Worm (Caenorhabditis elegans) whole organism, young adult: ENCODE results near the gene nep-5.

Experiments
- C17E4.6 ChIP-seq: fragments of 200-800 bp; sonication (Bioruptor generic); IDR thresholded peaks from 2 replicates; pipeline ENCODE4 v1.3.6; 2022; ENCODE audit warnings: missing genetic modification reagents, missing genetic modification characterization, missing compliant biosample characterization
- F22D6.2 ChIP-seq: sonication (generic microtip); optimal IDR thresholded peaks from 2 replicates; lab custom pipeline; 2016; ENCODE audit warnings: mild to moderate bottlenecking, missing genetic modification characterization, missing compliant biosample characterization
- F57C9.4 ChIP-seq: sonication (generic microtip); optimal IDR thresholded peaks from 2 replicates; lab custom pipeline; 2017; ENCODE audit warnings: mild to moderate bottlenecking, missing genetic modification characterization, missing compliant biosample characterization
- Y79H2A.3 ChIP-seq: fragments of 200-800 bp; sonication (Bioruptor generic); conservative IDR thresholded peaks from 2 replicates; pipeline ENCODE4 v1.3.6; 2022; ENCODE audit warnings: missing genetic modification reagents, missing genetic modification characterization, missing compliant biosample characterization
- dpff-1 ChIP-seq: sonication (generic microtip); optimal IDR thresholded peaks from 2 replicates; lab custom pipeline; 2017; ENCODE audit warnings: mild to moderate bottlenecking, missing genetic modification characterization, missing compliant biosample characterization
- mel-28 ChIP-seq: sonication (generic microtip); optimal IDR thresholded peaks from 2 replicates; lab custom pipeline; 2016; ENCODE audit warnings: borderline replicate concordance, mild to moderate bottlenecking, missing genetic modification characterization, missing compliant biosample characterization
- pbrm-1 ChIP-seq: fragments of 200-800 bp; sonication (Bioruptor generic); IDR thresholded peaks from 2 replicates; pipeline ENCODE4 v1.3.6; 2022; ENCODE audit warnings: missing genetic modification reagents, missing genetic modification characterization, missing compliant biosample characterization
- pha-4 ChIP-seq: fragments of 150-350 bp; sonication (generic microtip); optimal IDR thresholded peaks from 2 replicates; lab custom pipeline; 2014; ENCODE audit warnings: missing biosample characterization, missing genetic modification reagents, missing genetic modification characterization
- sea-2 ChIP-seq: fragments of 200-800 bp; sonication (Bioruptor generic); IDR thresholded peaks from 2 replicates; pipeline ENCODE4 v1.3.6; 2022; ENCODE audit warnings: missing genetic modification characterization, missing compliant biosample characterization
- snpc-4 ChIP-seq, 5 experiments: fragments of 150-350 bp in 1 of 5; sonication (generic microtip) in 4 of 5; optimal IDR thresholded peaks; 2 replicates each; lab custom pipeline; 2014 to 2018; ENCODE audit warnings: missing genetic modification characterization in 5 of 5, missing biosample characterization in 3 of 5, antibody characterized with exemption in 2 of 5, mild to moderate bottlenecking in 2 of 5, missing compliant biosample characterization in 2 of 5, missing genotype in 2 of 5, moderate library complexity in 2 of 5, missing genetic modification reagents in 1 of 5
- tlf-1 ChIP-seq: fragments of 200-800 bp; sonication (Bioruptor generic); optimal IDR thresholded peaks from 2 replicates; lab custom pipeline; 2018; ENCODE audit warnings: mild to moderate bottlenecking, missing genetic modification characterization, missing compliant biosample characterization
- unc-130 ChIP-seq: sonication (generic microtip); optimal IDR thresholded peaks from 2 replicates; lab custom pipeline; 2016; ENCODE audit warnings: missing genetic modification reagents, missing genetic modification characterization, missing compliant biosample characterization

DNA sequence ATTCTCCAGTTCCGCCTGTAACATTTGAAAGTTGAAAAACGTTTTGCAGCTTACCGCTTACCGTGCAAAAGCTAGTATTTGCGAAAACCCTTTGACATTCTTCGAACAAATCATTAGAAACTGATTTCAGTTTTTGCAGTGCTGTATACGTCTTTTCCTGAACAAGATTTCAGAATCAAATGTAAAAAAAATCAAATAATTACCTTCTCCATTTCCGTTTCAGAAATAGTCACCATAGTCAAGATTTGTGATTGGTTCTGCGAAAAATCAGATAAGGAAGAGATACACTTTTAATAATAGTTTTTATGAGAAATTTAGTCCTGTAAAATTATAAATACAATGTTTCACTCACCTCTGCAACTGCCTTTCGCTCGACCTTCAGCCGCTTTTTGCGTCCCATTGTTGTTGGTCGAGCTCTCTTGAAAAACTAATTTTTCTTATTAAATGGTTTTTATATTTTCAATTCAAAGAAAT lies 43.9 kb downstream of the nep-5 start, which contains the start of gene C17C3.9:
- no peak for TF ChIP-seq mel-28 (tag; lab: Kevin White, UChicago)
- no peak for TF ChIP-seq snpc-4 (GFP tag; optimal IDR thresholded peaks at IDR 0.05; lab: Kevin White, UChicago)
- no peak for TF ChIP-seq snpc-4 (tag; optimal IDR thresholded peaks at IDR 0.05; lab: Kevin White, UChicago)
- TF ChIP-seq pbrm-1 (GFP tag; lab: Robert Waterston, UW) = no peak
- TF ChIP-seq F57C9.4 (tag; lab: Kevin White, UChicago) = no peak
- no peak for TF ChIP-seq pha-4 (tag; lab: Kevin White, UChicago)
- TF ChIP-seq Y79H2A.3 (GFP tag; lab: Robert Waterston, UW) = no peak
- no peak for TF ChIP-seq dpff-1
- TF ChIP-seq sea-2 (GFP tag; lab: Robert Waterston, UW) = no peak
- no peak for TF ChIP-seq C17E4.6 (GFP tag; lab: Robert Waterston, UW)
- no peak for TF ChIP-seq tlf-1
- TF ChIP-seq unc-130 = no peak
- TF ChIP-seq F22D6.2 (tag; lab: Kevin White, UChicago) = no peak
